Fruit fly (Drosophila melanogaster): ENCODE measurements around the gene cv-d.

cv-d gene

DNA sequence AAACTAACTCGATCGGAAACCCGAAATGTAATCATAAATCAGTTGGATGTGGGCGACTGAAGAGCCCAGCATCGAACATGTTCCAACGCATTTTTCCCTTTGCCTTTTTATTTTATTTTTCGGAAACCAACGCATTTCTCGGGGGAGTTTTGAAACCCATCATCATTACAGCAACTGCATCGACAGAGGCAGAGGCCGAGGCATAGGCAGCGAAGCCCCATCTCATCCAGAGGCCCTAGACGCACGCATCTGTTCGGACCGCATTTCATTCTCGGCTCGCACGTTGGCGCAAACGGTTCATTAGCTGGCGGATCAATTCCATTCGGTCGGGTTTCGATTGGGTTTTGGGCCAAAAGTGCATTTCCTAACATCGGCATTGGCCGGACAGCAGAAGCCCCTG is 27.9 kb downstream of the cv-d start, which contains the start of gene CG4576:
Gene CG4576 (plus strand): TSS at position 227 of the 400 bp plus-strand sequence.
- TF ChIP-seq h (GFP tag; optimal IDR thresholded peaks at IDR 0.05) (no peak), ey (GFP tag; optimal IDR thresholded peaks at IDR 0.05) (no peak), brk (GFP tag; optimal IDR thresholded peaks at IDR 0.05) (no peak), CG32264 (GFP tag; optimal IDR thresholded peaks at IDR 0.05) (no peak), N (GFP tag; optimal IDR thresholded peaks at IDR 0.05) (no peak), Hnf4 (GFP tag; optimal IDR thresholded peaks at IDR 0.05) (no peak), Hr83 (GFP tag; optimal IDR thresholded peaks at IDR 0.05; ENCODE audit: poor library complexity, severe bottlenecking) (no peak), jim (GFP tag; optimal IDR thresholded peaks at IDR 0.05) (no peak), woc (GFP tag; optimal IDR thresholded peaks at IDR 0.05) (no peak), GATAd (GFP tag; optimal IDR thresholded peaks at IDR 0.05) (no peak), Hr78 (GFP tag; optimal IDR thresholded peaks at IDR 0.05) (no peak), Dfd (GFP tag; optimal IDR thresholded peaks at IDR 0.05) (no peak), Mio (GFP tag; optimal IDR thresholded peaks at IDR 0.05) (no peak), tai (GFP tag; optimal IDR thresholded peaks at IDR 0.05) (no peak)

- TF ChIP-seq Myc (optimal IDR thresholded peaks at IDR 0.05) (no peak), fru (GFP tag; optimal IDR thresholded peaks at IDR 0.05) (peak; percentile 21), h (GFP tag; optimal IDR thresholded peaks at IDR 0.05) (peak; percentile 48), tai (GFP tag; optimal IDR thresholded peaks at IDR 0.05) (no peak), Hnf4 (GFP tag; optimal IDR thresholded peaks at IDR 0.05) (peak; percentile 7), brk (GFP tag; optimal IDR thresholded peaks at IDR 0.05) (no peak), ey (GFP tag; optimal IDR thresholded peaks at IDR 0.05) (peak; percentile 7), foxo (GFP tag; optimal IDR thresholded peaks at IDR 0.05) (peak in 1 of 2 experiments; percentile 43)
Observed at dm6 chr3R:15816276-15816675, 37.1 kb downstream of the cv-d start.

DNA sequence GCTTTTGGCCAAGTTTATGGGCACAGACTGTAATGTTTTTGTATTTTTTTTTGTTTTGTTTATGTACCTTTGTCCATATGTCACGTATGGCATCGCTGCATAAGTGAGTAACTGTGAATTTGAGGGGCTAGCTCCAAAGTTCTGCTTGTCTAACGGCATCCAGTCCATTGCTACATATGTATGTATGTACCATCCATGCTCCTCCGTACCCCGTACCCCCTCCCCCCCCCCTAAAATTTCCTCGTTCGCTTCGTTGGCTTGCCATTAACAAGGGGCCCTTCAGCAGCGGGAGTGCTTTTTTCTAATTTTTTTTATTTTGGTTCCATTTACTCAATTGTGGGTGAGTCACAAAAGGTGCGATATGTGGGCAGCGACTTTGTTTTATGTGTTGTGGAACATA is 39.2 kb downstream of the cv-d start:
- TF ChIP-seq usp (GFP tag; optimal IDR thresholded peaks at IDR 0.05) (no peak), Dfd (GFP tag; optimal IDR thresholded peaks at IDR 0.05) (peak; percentile 60), Hnf4 (GFP tag; optimal IDR thresholded peaks at IDR 0.05) (no peak)

DNA sequence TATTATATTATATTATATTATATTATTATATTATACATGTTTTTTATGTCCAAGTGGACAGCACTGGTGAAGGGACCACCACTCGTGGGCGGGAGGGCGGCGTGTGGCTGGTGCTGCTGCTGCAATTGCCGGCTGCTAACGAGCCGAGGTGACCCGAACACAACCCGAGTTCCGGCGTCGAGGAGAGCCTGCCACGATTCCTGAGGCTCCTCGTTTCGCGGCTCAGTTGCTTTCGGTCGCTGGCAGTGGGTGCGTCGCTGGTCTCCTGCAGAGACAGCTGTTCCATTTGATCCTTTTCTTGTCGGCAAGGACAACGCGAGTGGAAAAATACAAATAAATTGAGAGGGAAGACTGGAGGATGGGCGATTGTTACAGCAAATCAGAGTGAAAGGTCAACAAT is 43.0 kb downstream of the cv-d start:
- TF ChIP-seq sv (GFP tag; optimal IDR thresholded peaks at IDR 0.05) = no peak
- TF ChIP-seq fru (GFP tag; optimal IDR thresholded peaks at IDR 0.05) = no peak
- no peak for TF ChIP-seq Myc (optimal IDR thresholded peaks at IDR 0.05)

DNA sequence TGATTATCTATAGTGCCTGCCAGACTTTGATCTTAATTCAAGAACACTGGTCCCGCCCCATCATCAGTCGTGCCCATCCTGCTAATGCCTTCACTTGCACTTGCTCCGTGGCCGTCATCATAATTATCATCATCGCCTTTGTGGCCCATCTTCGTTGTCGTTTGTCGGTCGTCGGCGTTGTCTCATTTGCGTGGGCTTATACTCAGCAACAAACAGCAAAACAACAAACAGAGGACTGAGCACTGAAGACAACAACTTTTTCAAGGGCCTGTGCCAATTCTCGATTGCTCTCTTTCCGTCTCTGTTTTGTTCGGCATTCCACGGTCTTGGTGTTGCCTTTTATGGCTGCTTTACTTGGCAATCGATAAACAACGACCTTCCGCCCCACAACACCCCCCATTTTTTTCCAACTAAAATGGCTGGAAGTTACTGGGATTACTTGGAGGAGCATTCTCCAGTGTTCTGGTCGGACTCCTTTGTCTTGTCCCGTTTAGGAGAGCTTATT is 45.5 kb downstream of the cv-d start:
- no peak for TF ChIP-seq Jra (GFP tag; optimal IDR thresholded peaks at IDR 0.05)
- TF ChIP-seq N (GFP tag; optimal IDR thresholded peaks at IDR 0.05) = no peak
- TF ChIP-seq fru (GFP tag; optimal IDR thresholded peaks at IDR 0.05) = peak; percentile 86
- no peak for TF ChIP-seq OdsH (GFP tag; optimal IDR thresholded peaks at IDR 0.05)
- no peak for TF ChIP-seq rgr (GFP tag; optimal IDR thresholded peaks at IDR 0.05)
- peak; percentile 72 for TF ChIP-seq psq (GFP tag; optimal IDR thresholded peaks at IDR 0.05)

DNA sequence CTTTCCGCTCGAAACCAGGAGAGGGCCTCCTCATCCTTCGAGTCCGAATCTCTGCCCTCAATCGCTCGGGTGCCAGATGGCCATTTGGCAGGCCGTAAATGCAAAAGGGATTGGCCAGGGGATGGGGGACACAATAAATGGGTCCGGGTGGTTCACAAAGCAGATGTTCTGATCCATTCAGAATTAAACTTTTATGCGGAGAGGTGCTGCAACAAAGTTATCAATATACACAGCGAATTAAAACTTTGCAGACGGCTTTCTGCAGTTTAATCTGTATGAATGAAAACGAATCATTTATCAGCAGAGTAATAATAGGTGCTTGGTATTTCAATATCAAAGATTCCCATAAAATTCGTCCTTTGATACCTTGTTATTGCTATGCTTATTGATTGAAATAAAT is 46.1 kb downstream of the cv-d start:
- TF ChIP-seq Hr78 (GFP tag; optimal IDR thresholded peaks at IDR 0.05) = no peak
- no peak for TF ChIP-seq tai (GFP tag; optimal IDR thresholded peaks at IDR 0.05)
- no peak for TF ChIP-seq foxo (GFP tag; optimal IDR thresholded peaks at IDR 0.05)
- no peak for TF ChIP-seq Dfd (GFP tag; optimal IDR thresholded peaks at IDR 0.05)
- no peak for TF ChIP-seq dmrt93B (GFP tag; optimal IDR thresholded peaks at IDR 0.05)
- no peak for TF ChIP-seq lola (GFP tag; optimal IDR thresholded peaks at IDR 0.05)
- no peak for TF ChIP-seq Dif (GFP tag; optimal IDR thresholded peaks at IDR 0.05; ENCODE audit: partially characterized antibody)
- TF ChIP-seq br (GFP tag; optimal IDR thresholded peaks at IDR 0.05) = no peak
- no peak for TF ChIP-seq OdsH (GFP tag; optimal IDR thresholded peaks at IDR 0.05)
- no peak for TF ChIP-seq Vsx2 (GFP tag; optimal IDR thresholded peaks at IDR 0.05; ENCODE audit: partially characterized antibody)
- no peak for TF ChIP-seq GATAd (GFP tag; optimal IDR thresholded peaks at IDR 0.05)
- TF ChIP-seq psq (GFP tag; optimal IDR thresholded peaks at IDR 0.05) = no peak
- TF ChIP-seq dsf (GFP tag; optimal IDR thresholded peaks at IDR 0.05; ENCODE audit: borderline replicate concordance) = no peak
- no peak for TF ChIP-seq Myc (optimal IDR thresholded peaks at IDR 0.05)
- no peak for TF ChIP-seq Sp1 (GFP tag; optimal IDR thresholded peaks at IDR 0.05)
- no peak for TF ChIP-seq brk (GFP tag; optimal IDR thresholded peaks at IDR 0.05)
